Worm (Caenorhabditis elegans): Measurements from ENCODE around the gene T04A6.1.

DNA sequence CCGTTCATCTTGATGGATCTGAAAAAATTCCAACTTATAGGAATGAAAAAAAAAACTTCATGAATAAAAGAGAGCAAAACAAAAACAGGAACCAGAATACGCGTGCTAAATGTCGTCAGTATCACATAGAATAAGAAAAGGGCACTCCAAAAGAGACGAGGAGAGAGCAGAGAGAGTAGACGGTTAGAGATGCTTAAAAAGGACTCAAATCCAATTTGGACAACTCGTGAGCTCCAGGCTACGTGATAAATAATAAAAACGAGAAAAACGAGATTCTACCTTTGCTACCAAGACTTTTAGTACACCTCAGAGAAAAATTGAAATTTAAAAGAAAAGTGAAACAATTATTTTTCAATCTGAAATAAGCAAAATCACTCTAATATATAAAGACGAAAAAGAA is 26.8 kb downstream of the T04A6.1 start, which contains the start of gene upp-1:
- TF ChIP-seq skn-1 (tag; optimal IDR thresholded peaks at IDR 0.05), result no peak
- TF ChIP-seq nhr-77 (tag; optimal IDR thresholded peaks at IDR 0.05), result no peak
- TF ChIP-seq R02D3.7 (tag; optimal IDR thresholded peaks at IDR 0.05), result no peak
- TF ChIP-seq lin-39 (tag; optimal IDR thresholded peaks at IDR 0.05), result no peak
- no peak for TF ChIP-seq ceh-82 (tag; optimal IDR thresholded peaks at IDR 0.05)
- TF ChIP-seq nhr-11 (tag; optimal IDR thresholded peaks at IDR 0.05), result no peak
- TF ChIP-seq aly-2 (tag; optimal IDR thresholded peaks at IDR 0.05), result no peak
- TF ChIP-seq nhr-237 (tag; optimal IDR thresholded peaks at IDR 0.05), result no peak
- TF ChIP-seq ztf-11 (tag; optimal IDR thresholded peaks at IDR 0.05), result no peak
- no peak for TF ChIP-seq egl-27 (tag; optimal IDR thresholded peaks at IDR 0.05)
- TF ChIP-seq fos-1 (tag; optimal IDR thresholded peaks at IDR 0.05), result no peak
- no peak for TF ChIP-seq zag-1 (tag; optimal IDR thresholded peaks at IDR 0.05)

All from whole organism, L3 larva.